Worm (Caenorhabditis elegans): ENCODE results near the gene col-185.

DNA sequence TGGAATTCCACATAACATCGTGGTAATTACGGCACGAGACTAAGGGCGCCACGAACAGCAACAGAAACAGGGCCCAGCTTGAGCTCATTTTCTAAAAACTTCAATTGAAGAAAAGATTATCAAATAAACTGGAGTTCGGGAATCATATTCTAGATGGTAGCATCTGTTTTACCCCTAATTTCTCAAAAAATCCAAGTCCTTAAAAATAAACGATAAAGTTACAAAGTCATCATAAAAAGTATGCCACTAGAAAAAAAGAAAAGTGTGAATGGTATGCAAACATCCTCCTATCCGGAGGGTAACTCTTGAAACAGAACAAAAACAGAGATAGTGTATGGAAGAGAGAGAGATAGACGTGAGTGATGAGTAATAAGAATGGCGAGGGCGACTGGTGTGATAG lies 33.5 kb downstream of the col-185 start, which contains the start of gene efn-3:
- TF ChIP-seq him-1 (tag; optimal IDR thresholded peaks at IDR 0.05): no peak
- no peak for TF ChIP-seq dao-5 (tag; optimal IDR thresholded peaks at IDR 0.05)
- no peak for TF ChIP-seq W03F9.2 (tag; optimal IDR thresholded peaks at IDR 0.05)
